Worm (Caenorhabditis elegans): ENCODE results near the gene pals-21.

DNA sequence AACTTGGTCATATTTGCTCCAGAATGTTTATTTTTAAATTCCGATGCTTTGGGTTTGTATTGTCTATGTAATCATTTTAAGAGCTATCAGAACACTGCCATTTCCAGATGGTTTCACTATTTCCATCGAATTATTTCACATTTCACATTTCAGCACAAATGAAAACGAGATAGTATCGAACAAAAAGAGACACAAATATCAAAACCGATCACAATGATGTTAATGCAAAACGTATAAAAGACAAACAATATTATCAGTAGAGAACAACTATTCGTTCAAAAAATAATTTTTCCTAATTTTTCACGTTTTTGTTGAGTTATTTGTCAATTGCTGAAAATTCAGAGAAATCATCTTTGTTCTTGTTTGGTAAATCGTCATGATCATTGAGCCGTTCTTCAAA lies 14.9 kb upstream of the pals-21 start:
- TF ChIP-seq lsy-2 (tag; optimal IDR thresholded peaks at IDR 0.05) = no peak
- no peak for TF ChIP-seq lin-39 (tag; optimal IDR thresholded peaks at IDR 0.05)
- TF ChIP-seq ceh-62 (tag; optimal IDR thresholded peaks at IDR 0.05) = no peak
- no peak for TF ChIP-seq ama-1 (optimal IDR thresholded peaks at IDR 0.05)
- no peak for TF ChIP-seq madf-9 (GFP tag; conservative IDR thresholded peaks at IDR 0.05)
- TF ChIP-seq zag-1 (tag; optimal IDR thresholded peaks at IDR 0.05) = no peak
- no peak for TF ChIP-seq skn-1 (tag; optimal IDR thresholded peaks at IDR 0.05)
- TF ChIP-seq unc-39 (tag; optimal IDR thresholded peaks at IDR 0.05) = no peak
- TF ChIP-seq mdl-1 (tag; optimal IDR thresholded peaks at IDR 0.05) = no peak

Data from whole organism, L4 larva.